Worm (Caenorhabditis elegans): ENCODE measurements around the gene C05G5.3.
A peak's percentile ranks its signal among the peaks of the same experiment; 100 is the strongest.

The C05G5.3 gene

ce11 chrX:14783434-14784142, 31.8 kb upstream of the C05G5.3 start (continued):
- no peak for TF ChIP-seq egl-13 (tag; optimal IDR thresholded peaks at IDR 0.05)
- TF ChIP-seq elt-2 (tag; optimal IDR thresholded peaks at IDR 0.05) = peak; percentile 70
- no peak for TF ChIP-seq efl-3 (GFP tag; optimal IDR thresholded peaks at IDR 0.05)
- TF ChIP-seq zip-4 (GFP tag; optimal IDR thresholded peaks at IDR 0.05) = no peak
- no peak for TF ChIP-seq pqm-1 (tag; optimal IDR thresholded peaks at IDR 0.05)
- TF ChIP-seq nhr-237 (tag; optimal IDR thresholded peaks at IDR 0.05) = no peak
- TF ChIP-seq efl-1 (optimal IDR thresholded peaks at IDR 0.05) = no peak
- TF ChIP-seq efl-1 (GFP tag; optimal IDR thresholded peaks at IDR 0.05 in 1 of 2) = peak in 1 of 2 experiments; percentile 43
- TF ChIP-seq lin-35 (GFP tag; optimal IDR thresholded peaks at IDR 0.05) = peak in 1 of 2 experiments; percentile 7
- no peak for TF ChIP-seq aly-2 (tag; optimal IDR thresholded peaks at IDR 0.05)
- no peak for TF ChIP-seq unc-86 (tag; optimal IDR thresholded peaks at IDR 0.05)
- no peak for TF ChIP-seq nhr-76 (tag; optimal IDR thresholded peaks at IDR 0.05)
- no peak for TF ChIP-seq skn-1 (tag; optimal IDR thresholded peaks at IDR 0.05)
- TF ChIP-seq dpl-1 (GFP tag; optimal IDR thresholded peaks at IDR 0.05) = peak in 1 of 3 experiments; percentile 16
- TF ChIP-seq aha-1 (tag; optimal IDR thresholded peaks at IDR 0.05) = no peak
- peak in 1 of 2 experiments; percentile 47 for TF ChIP-seq mdl-1 (tag; optimal IDR thresholded peaks at IDR 0.05)
- TF ChIP-seq unc-98 (GFP tag; IDR thresholded peaks at IDR 0.05) = no peak
- TF ChIP-seq vab-15 (tag; optimal IDR thresholded peaks at IDR 0.05) = no peak
- no peak for TF ChIP-seq egl-27 (tag; optimal IDR thresholded peaks at IDR 0.05)
- no peak for TF ChIP-seq lir-3 (tag; optimal IDR thresholded peaks at IDR 0.05; ENCODE audit: poor library complexity)
- TF ChIP-seq ztf-4 (tag; optimal IDR thresholded peaks at IDR 0.05) = no peak
- no peak for TF ChIP-seq ceh-8 (GFP tag; optimal IDR thresholded peaks at IDR 0.05)
- TF ChIP-seq lsy-2 (tag; optimal IDR thresholded peaks at IDR 0.05) = no peak
- no peak for TF ChIP-seq ceh-88 (GFP tag; IDR thresholded peaks at IDR 0.05)
- TF ChIP-seq hpl-2 (GFP tag; optimal IDR thresholded peaks at IDR 0.05) = no peak
- TF ChIP-seq fkh-10 (GFP tag; optimal IDR thresholded peaks at IDR 0.05) = no peak
- TF ChIP-seq grh-1 (GFP tag; IDR thresholded peaks at IDR 0.05) = 0 out of 2 replicates have a peak, but pooled peaks have one; percentile 16
- no peak for TF ChIP-seq ets-5 (GFP tag; IDR thresholded peaks at IDR 0.05)
- TF ChIP-seq nhr-19 (GFP tag; conservative IDR thresholded peaks at IDR 0.05) = peak; percentile 38
- TF ChIP-seq sptf-1 (tag; optimal IDR thresholded peaks at IDR 0.05) = no peak
- TF ChIP-seq unc-62 (GFP tag; optimal IDR thresholded peaks at IDR 0.05) = no peak
- no peak for TF ChIP-seq ceh-63 (GFP tag; optimal IDR thresholded peaks at IDR 0.05)
- peak in 1 of 6 experiments; percentile 19 for TF ChIP-seq elt-3 (tag; optimal IDR thresholded peaks at IDR 0.05)
- TF ChIP-seq F16B12.6 (tag; optimal IDR thresholded peaks at IDR 0.05) = no peak
- TF ChIP-seq fos-1 (tag; optimal IDR thresholded peaks at IDR 0.05) = no peak
- no peak for TF ChIP-seq fkh-8 (tag; optimal IDR thresholded peaks at IDR 0.05)
- no peak for TF ChIP-seq ces-1 (GFP tag; optimal IDR thresholded peaks at IDR 0.05)
- no peak for TF ChIP-seq ztf-11 (tag; optimal IDR thresholded peaks at IDR 0.05)
- TF ChIP-seq unc-30 (tag; optimal IDR thresholded peaks at IDR 0.05) = no peak
- peak; percentile 63 for TF ChIP-seq lin-14 (GFP tag; optimal IDR thresholded peaks at IDR 0.05)
- peak; percentile 90 for TF ChIP-seq nhr-85 (tag)
- no peak for TF ChIP-seq C16A3.4 (tag; optimal IDR thresholded peaks at IDR 0.05)
- TF ChIP-seq nhr-20 (tag; optimal IDR thresholded peaks at IDR 0.05) = peak; percentile 72
- TF ChIP-seq unc-130 (tag; optimal IDR thresholded peaks at IDR 0.05) = no peak
- TF ChIP-seq nhr-28 (tag; optimal IDR thresholded peaks at IDR 0.05) = no peak
- no peak for TF ChIP-seq hlh-17 (GFP tag; optimal IDR thresholded peaks at IDR 0.05; ENCODE audit: borderline replicate concordance)
- TF ChIP-seq zag-1 (tag; optimal IDR thresholded peaks at IDR 0.05) = no peak
- no peak for TF ChIP-seq jun-1 (tag; optimal IDR thresholded peaks at IDR 0.05)
- no peak for TF ChIP-seq tlp-1 (tag; optimal IDR thresholded peaks at IDR 0.05)
- TF ChIP-seq ceh-82 (tag; optimal IDR thresholded peaks at IDR 0.05) = no peak
- TF ChIP-seq Y116A8C.19 (tag; optimal IDR thresholded peaks at IDR 0.05; ENCODE audit: borderline replicate concordance) = no peak
- no peak for TF ChIP-seq lin-39 (tag; optimal IDR thresholded peaks at IDR 0.05)

All from whole organism, L1 larva.